Worm (Caenorhabditis elegans) whole organism, L2 larva: ENCODE measurements around the gene F56D2.3.

Experiments used
- aly-2 ChIP-seq: fragments of 150-350 bp; optimal IDR thresholded peaks from 2 replicates; lab custom pipeline; 2014; ENCODE audit warnings: missing biosample characterization, missing genetic modification characterization
- ama-1 ChIP-seq: fragments of 150-350 bp; optimal IDR thresholded peaks from 2 replicates; lab custom pipeline; 2018; ENCODE audit warnings: inconsistent platforms
- egl-27 ChIP-seq: sonication (generic microtip); optimal IDR thresholded peaks from 3 replicates; lab custom pipeline; 2017; ENCODE audit warnings: missing biosample characterization, missing genetic modification reagents, missing genetic modification characterization
- elt-1 ChIP-seq: fragments of 150-350 bp; optimal IDR thresholded peaks from 2 replicates; lab custom pipeline; 2014; ENCODE audit warnings: missing biosample characterization, missing genetic modification characterization
- nhr-10 ChIP-seq: sonication (generic microtip); optimal IDR thresholded peaks from 2 replicates; lab custom pipeline; 2017; ENCODE audit warnings: missing biosample characterization, missing genetic modification characterization

ce11 chrIII:5581049-5581448 is 3.7 kb upstream of the F56D2.3 start, which contains the start of gene F56D2.5:
- TF ChIP-seq ama-1 (lab: Kevin White, UChicago): no peak
- TF ChIP-seq elt-1 (tag; lab: Kevin White, UChicago): no peak
- TF ChIP-seq egl-27 (tag; lab: Kevin White, UChicago): no peak
- TF ChIP-seq aly-2 (tag; lab: Kevin White, UChicago): no peak
- TF ChIP-seq nhr-10 (tag; lab: Kevin White, UChicago): no peak
